Worm (Caenorhabditis elegans): ENCODE results near the gene scc-3.

DNA sequence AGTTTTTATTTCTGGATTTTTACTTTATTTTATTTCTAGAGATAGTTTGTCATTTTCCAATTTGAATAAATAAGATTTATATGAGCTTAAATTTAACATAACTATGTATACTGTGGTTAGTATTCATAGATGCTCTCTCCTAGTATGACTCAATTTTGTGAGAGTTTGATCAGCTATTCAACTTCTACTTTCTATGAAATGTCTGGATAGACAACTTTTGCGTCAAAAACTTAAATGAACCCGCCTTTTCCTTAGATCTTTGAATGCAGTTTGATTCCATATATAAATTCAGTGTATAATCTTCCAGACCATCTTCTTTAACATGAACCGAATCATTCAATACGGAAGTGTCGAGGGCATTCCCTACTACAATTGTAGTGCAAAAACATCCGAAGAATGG, 5.2 kb downstream of the scc-3 start, which contains the start of gene srt-43:
- TF ChIP-seq ama-1 (optimal IDR thresholded peaks at IDR 0.05) = no peak
- TF ChIP-seq ceh-82 (tag; optimal IDR thresholded peaks at IDR 0.05) = no peak
- TF ChIP-seq ztf-11 (tag; optimal IDR thresholded peaks at IDR 0.05) = no peak
- TF ChIP-seq ztf-4 (tag; optimal IDR thresholded peaks at IDR 0.05) = no peak
- no peak for TF ChIP-seq pqm-1 (tag; optimal IDR thresholded peaks at IDR 0.05)
- TF ChIP-seq unc-39 (tag; optimal IDR thresholded peaks at IDR 0.05) = no peak
- TF ChIP-seq jun-1 (tag; optimal IDR thresholded peaks at IDR 0.05) = no peak
- no peak for TF ChIP-seq unc-62 (GFP tag; optimal IDR thresholded peaks at IDR 0.05)
